Fruit fly (Drosophila melanogaster) whole organism, pupa: ENCODE results near the gene Prp39.

ENCODE experiments used
- CG10348 ChIP-seq: fragments of 200-800 bp; sonication (Bioruptor generic); IDR thresholded peaks from 2 replicates; pipeline ENCODE4 v1.3.6; 2022; ENCODE audit warnings: missing biosample characterization, missing genetic modification characterization
- CG12605 ChIP-seq: fragments of 200-800 bp; sonication (Bioruptor generic); IDR thresholded peaks from 2 replicates; pipeline ENCODE4 v1.3.6; 2022; ENCODE audit warnings: missing biosample characterization, missing genetic modification characterization
- CG13204 ChIP-seq: fragments of 200-800 bp; sonication (Bioruptor generic); optimal IDR thresholded peaks from 2 replicates; lab custom pipeline; 2018; ENCODE audit warnings: missing biosample characterization, mild to moderate bottlenecking, missing genetic modification characterization, moderate library complexity
- CG14655 ChIP-seq: fragments of 200-800 bp; sonication (Bioruptor generic); optimal IDR thresholded peaks from 3 replicates; lab custom pipeline; 2017; ENCODE audit warnings: mild to moderate bottlenecking, missing biosample characterization, missing genetic modification reagents, missing genetic modification characterization
- CG15710 ChIP-seq: fragments of 200-800 bp; sonication (Bioruptor generic); optimal IDR thresholded peaks from 2 replicates; lab custom pipeline; 2018; ENCODE audit warnings: missing biosample characterization, mild to moderate bottlenecking, missing genetic modification characterization, moderate library complexity
- CG17806 ChIP-seq: fragments of 200-800 bp; sonication (Bioruptor generic); optimal IDR thresholded peaks from 2 replicates; lab custom pipeline; 2018; ENCODE audit warnings: missing biosample characterization, mild to moderate bottlenecking, missing genetic modification characterization, moderate library complexity
- CG32121 ChIP-seq: fragments of 200-800 bp; sonication (Bioruptor generic); IDR thresholded peaks from 2 replicates; pipeline ENCODE4 v1.3.6; 2022; ENCODE audit warnings: missing biosample characterization, missing genetic modification characterization
- CG34367 ChIP-seq: fragments of 200-800 bp; sonication (Bioruptor generic); optimal IDR thresholded peaks from 2 replicates; lab custom pipeline; 2018; ENCODE audit warnings: missing biosample characterization, mild to moderate bottlenecking, missing genetic modification characterization
- CG4496 ChIP-seq: fragments of 200-800 bp; sonication (Bioruptor generic); IDR thresholded peaks from 3 replicates; pipeline ENCODE4 v1.3.6; 2022; ENCODE audit warnings: missing biosample characterization, missing genetic modification characterization
- CG8159 ChIP-seq: fragments of 200-800 bp; sonication (Bioruptor generic); optimal IDR thresholded peaks from 3 replicates; lab custom pipeline; 2018; ENCODE audit warnings: missing biosample characterization, mild to moderate bottlenecking, missing genetic modification characterization, moderate library complexity
- CG8301 ChIP-seq: fragments of 200-800 bp; sonication (Bioruptor generic); optimal IDR thresholded peaks from 2 replicates; lab custom pipeline; 2018; ENCODE audit warnings: missing biosample characterization, mild to moderate bottlenecking, missing genetic modification characterization
- CG9948 ChIP-seq: fragments of 200-800 bp; sonication (Bioruptor generic); optimal IDR thresholded peaks from 2 replicates; lab custom pipeline; 2018; ENCODE audit warnings: missing biosample characterization, mild to moderate bottlenecking, missing genetic modification characterization, moderate library complexity
- D1 ChIP-seq: fragments of 200-800 bp; sonication (Bioruptor generic); optimal IDR thresholded peaks from 2 replicates; lab custom pipeline; 2018; ENCODE audit warnings: missing biosample characterization, mild to moderate bottlenecking, missing genetic modification characterization, moderate library complexity
- EcR ChIP-seq: fragments of 200-800 bp; sonication (Bioruptor generic); optimal IDR thresholded peaks from 3 replicates; lab custom pipeline; 2019; ENCODE audit warnings: missing biosample characterization, missing genetic modification characterization, mild to moderate bottlenecking, moderate library complexity, missing genetic modification reagents
- Ets98B ChIP-seq: fragments of 200-800 bp; sonication (Bioruptor generic); IDR thresholded peaks from 2 replicates; pipeline ENCODE4 v1.3.6; 2022; ENCODE audit warnings: missing biosample characterization, missing genetic modification characterization
- Pif1A ChIP-seq: fragments of 200-800 bp; sonication (Bioruptor generic); optimal IDR thresholded peaks from 3 replicates; lab custom pipeline; 2016; ENCODE audit warnings: missing biosample characterization, missing genetic modification characterization
- Pif1B ChIP-seq: fragments of 200-800 bp; sonication (Bioruptor generic); optimal IDR thresholded peaks from 3 replicates; lab custom pipeline; 2016; ENCODE audit warnings: missing biosample characterization, missing genetic modification characterization
- Snoo ChIP-seq: fragments of 200-800 bp; sonication (Bioruptor generic); optimal IDR thresholded peaks from 3 replicates; lab custom pipeline; 2017; ENCODE audit warnings: missing biosample characterization, mild to moderate bottlenecking, missing genetic modification characterization, inconsistent platforms
- fd96Ca ChIP-seq: fragments of 200-800 bp; sonication (Bioruptor generic); IDR thresholded peaks from 3 replicates; pipeline ENCODE4 v1.3.6; 2022; ENCODE audit warnings: missing biosample characterization, missing genetic modification characterization
- gl ChIP-seq: fragments of 200-800 bp; sonication (Bioruptor generic); optimal IDR thresholded peaks from 2 replicates; lab custom pipeline; 2018; ENCODE audit warnings: missing biosample characterization, mild to moderate bottlenecking, missing genetic modification characterization
- rn ChIP-seq: fragments of 200-800 bp; sonication (Bioruptor generic); IDR thresholded peaks from 2 replicates; pipeline ENCODE4 v1.3.6; 2022; ENCODE audit warnings: missing biosample characterization, missing genetic modification characterization

Gene Prp39

dm6 chr3R:28810942-28811676 is 793 bp upstream of the Prp39 start, which contains the start of gene wdn:
Gene wdn (minus strand): TSS chr3R:28811337.
- TF ChIP-seq D1 (tag; lab: Kevin White, UChicago), result no peak
- TF ChIP-seq fd96Ca (GFP tag; lab: Robert Waterston, UW), result no peak
- TF ChIP-seq CG8301, result no peak
- no peak for TF ChIP-seq CG32121 (GFP tag; lab: Robert Waterston, UW)
- no peak for TF ChIP-seq CG4496 (GFP tag; lab: Robert Waterston, UW)
- no peak for TF ChIP-seq Pif1A (GFP tag; lab: Kevin White, UChicago)
- TF ChIP-seq Pif1B, result no peak
- TF ChIP-seq CG12605, result no peak

DNA sequence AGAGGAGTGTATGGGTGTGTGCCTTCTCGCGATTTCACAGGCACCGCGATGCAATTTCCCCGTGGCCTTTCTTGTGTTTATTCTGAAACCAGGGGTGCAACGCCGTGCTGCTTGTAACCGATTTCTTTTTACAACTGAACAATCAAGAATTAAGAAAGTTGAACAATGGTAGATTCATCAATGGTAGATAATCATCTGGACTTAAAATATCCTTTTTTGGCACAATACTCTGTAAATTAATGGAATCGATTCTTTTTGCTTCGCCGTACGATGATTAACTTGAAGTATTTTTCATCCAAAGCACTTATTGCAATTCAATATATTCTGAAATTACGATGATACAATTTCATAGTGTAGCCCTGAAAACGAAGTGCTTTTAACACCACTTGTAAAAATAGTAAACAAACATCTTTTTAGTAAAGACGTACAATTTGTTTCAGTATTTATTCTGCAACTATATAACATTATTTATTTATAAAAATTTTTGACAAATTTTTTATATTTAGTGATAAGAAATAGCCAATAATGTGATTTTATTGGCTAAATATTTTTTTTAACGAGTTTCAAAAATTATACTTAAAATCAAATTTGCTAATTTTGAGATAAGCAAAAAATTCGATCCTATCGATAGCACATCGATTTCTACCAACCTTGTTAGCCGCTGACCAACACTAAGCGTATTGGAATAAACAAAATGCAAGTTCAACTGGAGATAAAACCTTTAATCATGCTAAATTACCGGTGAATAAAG is 7.8 kb downstream of the Prp39 start, which contains the start of the genes CG1523 and CG1647:
TSS of gene CG1523 (minus strand) at position 114 of the 751 bp plus-strand sequence.
TSS of gene CG1647 (plus strand) at position 667 of the 751 bp plus-strand sequence.
- peak; percentile 29; the same call in 1 of the 3 replicates for TF ChIP-seq fd96Ca (GFP tag; lab: Robert Waterston, UW)
- TF ChIP-seq Ets98B, result peak; percentile 49; the same call in 1 of the 2 replicates
- no peak for TF ChIP-seq Pif1A (GFP tag; lab: Kevin White, UChicago)
- no peak for TF ChIP-seq EcR
- TF ChIP-seq gl, result peak; percentile 12
- no peak for TF ChIP-seq D1 (tag; lab: Kevin White, UChicago)
- TF ChIP-seq CG32121 (GFP tag; lab: Robert Waterston, UW), result peak; percentile 31; the same call in 1 of the 2 replicates
- peak; percentile 26; the same call in 1 of the 2 replicates for TF ChIP-seq CG10348 (GFP tag; lab: Robert Waterston, UW)
- TF ChIP-seq CG14655 (GFP tag; lab: Kevin White, UChicago), result no peak
- TF ChIP-seq CG34367 (tag; lab: Kevin White, UChicago), result peak; percentile 71
- no peak for TF ChIP-seq CG17806 (tag; lab: Kevin White, UChicago)
- 0 out of 2 replicates have a peak, but pooled peaks have one; percentile 17 for TF ChIP-seq CG12605
- TF ChIP-seq CG15710, result peak; percentile 81
- peak; percentile 61 for TF ChIP-seq CG9948 (tag; lab: Kevin White, UChicago)
- TF ChIP-seq CG8301, result no peak
- TF ChIP-seq rn (GFP tag; lab: Robert Waterston, UW), result peak; percentile 35; the same call in 1 of the 2 replicates
- no peak for TF ChIP-seq CG13204 (GFP tag; lab: Kevin White, UChicago)
- TF ChIP-seq CG4496 (GFP tag; lab: Robert Waterston, UW), result peak; percentile 55; the same call in 2 of the 3 replicates
- no peak for TF ChIP-seq CG8159 (tag; lab: Kevin White, UChicago)
- TF ChIP-seq Pif1B, result no peak
- peak; percentile 56 for TF ChIP-seq Snoo (tag; lab: Kevin White, UChicago)
- TF ChIP-seq, all 21 proteins: peak for 12

- no peak for TF ChIP-seq CG10348 (GFP tag; lab: Robert Waterston, UW)
- TF ChIP-seq D1 (tag; lab: Kevin White, UChicago), result no peak
- TF ChIP-seq CG8301, result no peak
- TF ChIP-seq CG12605, result no peak
- TF ChIP-seq CG9948 (tag; lab: Kevin White, UChicago), result no peak
- TF ChIP-seq, all 21 proteins: peak for 0
These were observed 15.3 kb downstream of the Prp39 start for dm6 chr3R:28827222-28827621.

dm6 chr3R:28829328-28829916 is 17.5 kb downstream of the Prp39 start:
- TF ChIP-seq Pif1B, result no peak
- no peak for TF ChIP-seq CG34367 (tag; lab: Kevin White, UChicago)
- no peak for TF ChIP-seq rn (GFP tag; lab: Robert Waterston, UW)
- no peak for TF ChIP-seq Ets98B
- no peak for TF ChIP-seq Snoo (tag; lab: Kevin White, UChicago)
- no peak for TF ChIP-seq CG10348 (GFP tag; lab: Robert Waterston, UW)
- TF ChIP-seq CG17806 (tag; lab: Kevin White, UChicago), result no peak
- no peak for TF ChIP-seq D1 (tag; lab: Kevin White, UChicago)
- TF ChIP-seq gl, result no peak
- TF ChIP-seq Pif1A (GFP tag; lab: Kevin White, UChicago), result no peak

- TF ChIP-seq CG17806 (tag; lab: Kevin White, UChicago) (no peak), Snoo (tag; lab: Kevin White, UChicago) (peak; percentile 42), CG34367 (tag; lab: Kevin White, UChicago) (no peak), CG32121 (GFP tag; lab: Robert Waterston, UW) (no peak), CG10348 (GFP tag; lab: Robert Waterston, UW) (no peak), Pif1B (no peak), CG8301 (no peak)
These were observed 18.8 kb downstream of the Prp39 start for dm6 chr3R:28830746-28831145.

- TF ChIP-seq CG14655 (GFP tag; lab: Kevin White, UChicago) (no peak), fd96Ca (GFP tag; lab: Robert Waterston, UW) (0 out of 3 replicates have a peak, but pooled peaks have one; percentile 27)
- TF ChIP-seq, all 21 proteins: peak for 1
These were observed 19.3 kb downstream of the Prp39 start for dm6 chr3R:28831172-28831571.
